Fruit fly (Drosophila melanogaster): ENCODE measurements around the gene Xrcc2.

Xrcc2 gene

dm6 chrX:18546785-18547184, 46.9 kb downstream of the Xrcc2 start:
- TF ChIP-seq Sin3A (optimal IDR thresholded peaks at IDR 0.05) (no peak), ttk (optimal IDR thresholded peaks at IDR 0.05) (no peak), psq (optimal IDR thresholded peaks at IDR 0.05) (no peak), h (optimal IDR thresholded peaks at IDR 0.05) (no peak), Myc (optimal IDR thresholded peaks at IDR 0.05) (no peak), insv (optimal IDR thresholded peaks at IDR 0.05) (no peak)

- no peak for TF ChIP-seq insv (optimal IDR thresholded peaks at IDR 0.05)
- no peak for TF ChIP-seq psq (optimal IDR thresholded peaks at IDR 0.05)
- no peak for TF ChIP-seq Myc (optimal IDR thresholded peaks at IDR 0.05)
- no peak for TF ChIP-seq ttk (optimal IDR thresholded peaks at IDR 0.05)
- TF ChIP-seq h (optimal IDR thresholded peaks at IDR 0.05): no peak
- no peak for TF ChIP-seq Sin3A (optimal IDR thresholded peaks at IDR 0.05)
Measured at dm6 chrX:18547707-18548106, 47.8 kb downstream of the Xrcc2 start.

- no peak for TF ChIP-seq insv (optimal IDR thresholded peaks at IDR 0.05)
- no peak for TF ChIP-seq Sin3A (optimal IDR thresholded peaks at IDR 0.05)
- TF ChIP-seq Myc (optimal IDR thresholded peaks at IDR 0.05): no peak
- no peak for TF ChIP-seq ttk (optimal IDR thresholded peaks at IDR 0.05)
Measured at dm6 chrX:18550726-18551125, 50.8 kb downstream of the Xrcc2 start.
